Fruit fly (Drosophila melanogaster) whole organism, wandering third instar larva: Measurements from ENCODE around the gene Nmd3.
A peak's percentile ranks its signal among the peaks of the same experiment; 100 is the strongest.

Source experiments
- Abd-B ChIP-seq: fragments of >200 bp; optimal IDR thresholded peaks from 2 replicates; lab custom pipeline; 2017; ENCODE audit warnings: missing biosample characterization, missing genetic modification characterization
- CG32264 ChIP-seq: fragments of 200-800 bp; sonication (Bioruptor generic); optimal IDR thresholded peaks from 2 replicates; lab custom pipeline; 2016; ENCODE audit warnings: missing biosample characterization, missing genetic modification characterization
- CG9705 ChIP-seq: fragments of 200-800 bp; sonication (Bioruptor generic); optimal IDR thresholded peaks from 2 replicates; lab custom pipeline; 2018; ENCODE audit warnings: missing biosample characterization, mild to moderate bottlenecking, missing genetic modification characterization
- CrebA ChIP-seq: fragments of 200-800 bp; sonication (Bioruptor generic); optimal IDR thresholded peaks from 2 replicates; lab custom pipeline; 2016; ENCODE audit warnings: missing biosample characterization, mild to moderate bottlenecking, missing genetic modification characterization, borderline replicate concordance
- Dfd ChIP-seq: fragments of >200 bp; optimal IDR thresholded peaks from 2 replicates; lab custom pipeline; 2017; ENCODE audit warnings: missing biosample characterization, missing genetic modification characterization
- Dif ChIP-seq: fragments of 200-275, 200-300 bp; sonication (Bioruptor generic); optimal IDR thresholded peaks from 2 replicates; lab custom pipeline; 2018; ENCODE audit warnings: missing biosample characterization, missing genetic modification characterization; ENCODE audit not compliant: partially characterized antibody
- HLH106 ChIP-seq: fragments of 200-800 bp; optimal IDR thresholded peaks from 3 replicates; lab custom pipeline; 2019; ENCODE audit warnings: missing biosample characterization, mild to moderate bottlenecking, missing genetic modification characterization, moderate library complexity
- Hnf4 ChIP-seq: fragments of 200-800 bp; sonication (Bioruptor generic); optimal IDR thresholded peaks from 2 replicates; lab custom pipeline; 2016; ENCODE audit warnings: missing biosample characterization, mild to moderate bottlenecking, missing genetic modification characterization
- Hr78 ChIP-seq: fragments of >200 bp; optimal IDR thresholded peaks from 2 replicates; lab custom pipeline; 2017; ENCODE audit warnings: missing biosample characterization, missing genetic modification characterization
- Hr83 ChIP-seq: fragments of 200-300 bp; sonication (Bioruptor generic); optimal IDR thresholded peaks from 2 replicates; lab custom pipeline; 2016; ENCODE audit warnings: missing biosample characterization, mild to moderate bottlenecking, missing genetic modification characterization, moderate library complexity; ENCODE audit not compliant: poor library complexity, severe bottlenecking
- Jra ChIP-seq: sonication (Bioruptor generic); optimal IDR thresholded peaks from 2 replicates; lab custom pipeline; 2016; ENCODE audit warnings: missing biosample characterization, missing genetic modification characterization
- Mio ChIP-seq: sonication (Bioruptor generic); optimal IDR thresholded peaks from 2 replicates; lab custom pipeline; 2016; ENCODE audit warnings: missing biosample characterization, missing genetic modification characterization
- Myc ChIP-seq: fragments of >200 bp; optimal IDR thresholded peaks from 2 replicates; lab custom pipeline; 2017
- N ChIP-seq: fragments of >200 bp; optimal IDR thresholded peaks from 2 replicates; lab custom pipeline; 2018; ENCODE audit warnings: missing biosample characterization, missing external identifiers, missing genetic modification characterization
- OdsH ChIP-seq: fragments of 200-800 bp; sonication (Bioruptor generic); optimal IDR thresholded peaks from 2 replicates; lab custom pipeline; 2016; ENCODE audit warnings: missing biosample characterization, mild to moderate bottlenecking, missing genetic modification characterization
- Rel ChIP-seq, 2 experiments: fragments of 200-800 bp; sonication (Bioruptor generic) in 1 of 2; optimal IDR thresholded peaks; 2 replicates in 1 of 2; 3 replicates in 1 of 2; lab custom pipeline; 2016 to 2019; ENCODE audit warnings: mild to moderate bottlenecking in 2 of 2, missing biosample characterization in 2 of 2, missing genetic modification characterization in 2 of 2, moderate library complexity in 1 of 2
- Sp1 ChIP-seq: fragments of 200-800 bp; sonication (Bioruptor generic); optimal IDR thresholded peaks from 3 replicates; lab custom pipeline; 2019; ENCODE audit warnings: missing biosample characterization, mild to moderate bottlenecking, missing genetic modification characterization, moderate library complexity
- Vsx2 ChIP-seq: fragments of 200-300, 225-300 bp; sonication (Bioruptor generic); optimal IDR thresholded peaks from 2 replicates; lab custom pipeline; 2018; ENCODE audit warnings: missing biosample characterization, missing genetic modification characterization; ENCODE audit not compliant: partially characterized antibody
- br ChIP-seq: fragments of 200-800 bp; sonication (Bioruptor generic); optimal IDR thresholded peaks from 2 replicates; lab custom pipeline; 2016; ENCODE audit warnings: missing biosample characterization, missing genetic modification characterization
- brk ChIP-seq: fragments of 200-800 bp; sonication (Bioruptor generic); optimal IDR thresholded peaks from 2 replicates; lab custom pipeline; 2016; ENCODE audit warnings: missing biosample characterization, mild to moderate bottlenecking, missing genetic modification characterization
- dl ChIP-seq, 2 experiments: fragments of 175-275, 200-275 bp in 1 of 2; fragments of 200-275 bp in 1 of 2; sonication (Bioruptor generic); optimal IDR thresholded peaks; lab custom pipeline; 2018; ENCODE audit warnings: mild to moderate bottlenecking in 2 of 2, missing biosample characterization in 2 of 2, missing genetic modification characterization in 2 of 2, moderate library complexity in 2 of 2; ENCODE audit not compliant: partially characterized antibody in 2 of 2, insufficient read depth in 1 of 2
- dmrt93B ChIP-seq: fragments of 200-800 bp; sonication (Bioruptor generic); optimal IDR thresholded peaks from 2 replicates; lab custom pipeline; 2018; ENCODE audit warnings: missing biosample characterization, mild to moderate bottlenecking, missing genetic modification characterization
- dsf ChIP-seq: sonication (Bioruptor generic); optimal IDR thresholded peaks from 2 replicates; lab custom pipeline; 2016; ENCODE audit warnings: missing biosample characterization, missing genetic modification characterization, borderline replicate concordance
- ey ChIP-seq: fragments of 200-800 bp; sonication (Bioruptor generic); optimal IDR thresholded peaks from 2 replicates; lab custom pipeline; 2016; ENCODE audit warnings: missing biosample characterization, missing genetic modification characterization
- foxo ChIP-seq, 2 experiments: fragments of 200-800 bp; sonication (Bioruptor generic); optimal IDR thresholded peaks; 2 replicates in 1 of 2; 3 replicates in 1 of 2; lab custom pipeline; 2016 to 2017; ENCODE audit warnings: missing biosample characterization in 2 of 2, missing genetic modification characterization in 2 of 2
- fru ChIP-seq: fragments of 200-800 bp; sonication (Bioruptor generic); optimal IDR thresholded peaks from 3 replicates; lab custom pipeline; 2016; ENCODE audit warnings: missing biosample characterization, mild to moderate bottlenecking, missing genetic modification characterization
- h ChIP-seq: fragments of 200-800 bp; sonication (Bioruptor generic); optimal IDR thresholded peaks from 3 replicates; lab custom pipeline; 2016; ENCODE audit warnings: missing biosample characterization, mild to moderate bottlenecking, missing genetic modification characterization
- pan ChIP-seq: fragments of >200 bp; optimal IDR thresholded peaks from 2 replicates; lab custom pipeline; 2017
- psq ChIP-seq: fragments of 200-800 bp; sonication (Bioruptor generic); optimal IDR thresholded peaks from 3 replicates; lab custom pipeline; 2017; ENCODE audit warnings: missing biosample characterization, mild to moderate bottlenecking, missing genetic modification characterization, moderate library complexity
- rgr ChIP-seq: fragments of 200-800 bp; sonication (Bioruptor generic); optimal IDR thresholded peaks from 3 replicates; lab custom pipeline; 2016; ENCODE audit warnings: missing biosample characterization, mild to moderate bottlenecking, missing genetic modification characterization
- sage ChIP-seq: fragments of 200-800 bp; sonication (Bioruptor generic); optimal IDR thresholded peaks from 2 replicates; lab custom pipeline; 2016; ENCODE audit warnings: missing biosample characterization, mild to moderate bottlenecking, missing genetic modification characterization
- tai ChIP-seq: sonication (Bioruptor generic); optimal IDR thresholded peaks from 2 replicates; lab custom pipeline; 2016; ENCODE audit warnings: missing biosample characterization, missing genetic modification characterization
- usp ChIP-seq: fragments of >200 bp; optimal IDR thresholded peaks from 2 replicates; lab custom pipeline; 2017; ENCODE audit warnings: missing biosample characterization, missing genetic modification characterization
- woc ChIP-seq: sonication (Bioruptor generic); optimal IDR thresholded peaks from 2 replicates; lab custom pipeline; 2016; ENCODE audit warnings: missing biosample characterization, mild to moderate bottlenecking, missing genetic modification characterization

The Nmd3 gene

DNA sequence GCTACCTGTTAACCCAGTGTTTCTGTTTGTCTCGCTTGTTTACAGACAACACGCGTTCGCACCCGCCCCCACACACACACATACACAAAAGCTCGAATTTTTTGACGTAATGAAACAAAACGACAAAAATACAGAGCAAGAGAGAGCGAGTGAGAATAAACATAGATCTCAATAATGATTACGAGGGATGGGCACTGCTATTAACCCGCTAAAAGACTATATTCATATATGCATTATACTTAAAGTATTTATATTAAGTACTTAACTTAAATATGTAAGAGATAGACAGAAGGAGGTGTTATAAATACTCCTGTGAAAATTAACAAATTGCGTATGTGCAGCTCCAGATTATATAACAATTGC, 42.6 kb downstream of the Nmd3 start (continued):
- peak; percentile 44 for TF ChIP-seq fru (GFP tag; lab: Kevin White, UChicago)
- peak; percentile 3 for TF ChIP-seq CG9705 (GFP tag; lab: Kevin White, UChicago)
- peak; percentile 31 for TF ChIP-seq woc (GFP tag; lab: Kevin White, UChicago)
- TF ChIP-seq, all 38 proteins: peak for 21

DNA sequence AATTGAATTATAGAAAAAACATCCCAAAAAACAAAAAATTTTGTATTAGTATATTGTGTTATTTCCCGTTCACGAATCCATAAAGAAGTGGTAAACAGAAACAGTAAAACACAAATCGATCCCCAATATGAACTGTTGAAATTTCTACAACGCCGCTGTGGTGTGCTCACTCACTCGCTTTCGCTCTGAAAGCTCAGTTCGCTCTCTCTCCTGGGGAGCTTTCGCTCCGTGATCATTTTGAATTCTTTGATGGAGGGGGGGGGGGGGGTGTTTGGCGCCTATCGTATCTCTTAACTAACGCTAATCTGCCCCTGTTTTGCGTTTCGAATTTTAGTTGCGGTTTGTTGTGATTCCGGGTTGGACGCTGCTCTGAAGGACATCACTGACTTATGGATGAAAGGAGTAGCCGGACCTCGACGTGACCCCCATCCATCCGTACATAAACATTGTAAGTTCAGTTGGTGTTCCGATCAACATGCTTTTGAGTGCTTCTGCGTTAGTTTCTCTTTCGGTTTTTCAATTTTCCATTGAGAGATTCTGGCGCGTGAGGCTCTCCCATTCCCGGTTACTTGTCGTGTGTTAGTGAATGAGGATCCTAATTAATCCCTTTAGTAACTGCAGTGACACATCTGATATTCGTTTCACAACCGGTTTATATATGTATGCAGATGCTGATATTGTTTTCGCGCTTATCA, 43.2 kb downstream of the Nmd3 start, which contains the start of gene D2hgdh:
D2hgdh (plus strand) TSS at position 331 of the 695 bp plus-strand sequence.
- peak; percentile 46 for TF ChIP-seq OdsH (GFP tag; lab: Kevin White, UChicago)
- peak; percentile 25 for TF ChIP-seq ey (GFP tag; lab: Kevin White, UChicago)
- TF ChIP-seq Hnf4 (GFP tag; lab: Kevin White, UChicago): peak; percentile 41
- TF ChIP-seq Rel (GFP tag; optimal IDR thresholded peaks at IDR 0.05; lab: Kevin White, UChicago): no peak
- peak; percentile 35 for TF ChIP-seq Rel (tag; optimal IDR thresholded peaks at IDR 0.05; lab: Kevin White, UChicago)
- peak; percentile 56 for TF ChIP-seq rgr (GFP tag; lab: Kevin White, UChicago)
- peak; percentile 44 for TF ChIP-seq Dif
- peak; percentile 23 for TF ChIP-seq h (GFP tag; lab: Kevin White, UChicago)
- TF ChIP-seq foxo (GFP tag; optimal IDR thresholded peaks at IDR 0.05; lab: Kevin White, UChicago): peak in 1 of 2 experiments; percentile 47
- peak; percentile 50 for TF ChIP-seq HLH106
- no peak for TF ChIP-seq Dfd (GFP tag; lab: Kevin White, UChicago)
- peak; percentile 23 for TF ChIP-seq brk (GFP tag; lab: Kevin White, UChicago)
- no peak for TF ChIP-seq Hr83 (GFP tag; lab: Kevin White, UChicago)
- no peak for TF ChIP-seq Myc
- no peak for TF ChIP-seq tai (GFP tag; lab: Kevin White, UChicago)

DNA sequence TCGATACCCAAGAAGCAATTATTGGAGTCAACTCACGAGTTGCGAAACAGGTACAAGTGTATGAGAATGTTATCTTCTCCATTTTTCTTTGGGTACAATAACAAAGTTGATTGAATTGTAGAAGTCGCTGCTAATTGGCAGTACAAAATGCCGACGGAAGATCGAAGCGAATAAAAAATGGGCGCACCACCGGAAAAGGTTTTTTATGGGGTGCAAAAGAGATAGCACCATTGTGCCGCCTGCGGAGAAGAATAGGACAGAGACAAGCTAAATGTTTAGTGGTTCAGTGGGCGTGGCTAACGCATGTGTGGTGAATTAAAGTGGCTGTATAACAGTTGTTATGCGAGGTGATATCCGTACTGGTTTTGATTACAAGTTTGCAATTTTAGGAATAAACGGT, 44.0 kb downstream of the Nmd3 start:
- TF ChIP-seq Hr83 (GFP tag; lab: Kevin White, UChicago): peak; percentile 44
- TF ChIP-seq br (GFP tag; lab: Kevin White, UChicago): peak; percentile 2
- TF ChIP-seq rgr (GFP tag; lab: Kevin White, UChicago): peak; percentile 12
- peak; percentile 25 for TF ChIP-seq Sp1 (GFP tag; lab: Kevin White, UChicago)
- no peak for TF ChIP-seq pan (lab: Kevin White, UChicago)
- TF ChIP-seq CG9705 (GFP tag; lab: Kevin White, UChicago): peak; percentile 28
- TF ChIP-seq h (GFP tag; lab: Kevin White, UChicago): no peak
- TF ChIP-seq Jra (GFP tag; lab: Kevin White, UChicago): no peak

DNA sequence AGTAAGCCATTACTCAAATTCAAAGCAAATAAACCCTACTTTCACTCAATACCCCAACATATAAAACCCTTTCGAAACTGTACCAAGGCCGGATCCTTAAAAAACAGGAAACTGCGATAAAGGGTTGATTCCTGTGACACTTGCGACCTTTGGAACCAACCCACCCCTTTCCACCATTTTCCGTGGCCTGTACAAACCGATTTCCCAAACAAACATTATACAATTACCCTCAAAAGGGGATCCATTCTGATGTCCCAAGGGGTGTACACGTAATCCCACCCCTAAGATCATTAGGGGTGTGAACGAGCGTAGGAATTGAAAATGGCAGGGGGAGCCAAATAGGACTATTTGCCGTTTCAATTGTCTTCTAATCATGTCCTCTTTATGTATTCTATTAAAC, 44.9 kb downstream of the Nmd3 start:
- TF ChIP-seq N (GFP tag; lab: Kevin White, UChicago) (no peak), sage (GFP tag; lab: Kevin White, UChicago) (no peak), h (GFP tag; lab: Kevin White, UChicago) (no peak), dsf (GFP tag; lab: Kevin White, UChicago) (no peak), CG32264 (GFP tag; lab: Kevin White, UChicago) (no peak), Rel (GFP tag; optimal IDR thresholded peaks at IDR 0.05; lab: Kevin White, UChicago) (no peak), Rel (tag; optimal IDR thresholded peaks at IDR 0.05; lab: Kevin White, UChicago) (no peak), Dif (no peak), dmrt93B (GFP tag; lab: Kevin White, UChicago) (no peak), pan (lab: Kevin White, UChicago) (no peak)

DNA sequence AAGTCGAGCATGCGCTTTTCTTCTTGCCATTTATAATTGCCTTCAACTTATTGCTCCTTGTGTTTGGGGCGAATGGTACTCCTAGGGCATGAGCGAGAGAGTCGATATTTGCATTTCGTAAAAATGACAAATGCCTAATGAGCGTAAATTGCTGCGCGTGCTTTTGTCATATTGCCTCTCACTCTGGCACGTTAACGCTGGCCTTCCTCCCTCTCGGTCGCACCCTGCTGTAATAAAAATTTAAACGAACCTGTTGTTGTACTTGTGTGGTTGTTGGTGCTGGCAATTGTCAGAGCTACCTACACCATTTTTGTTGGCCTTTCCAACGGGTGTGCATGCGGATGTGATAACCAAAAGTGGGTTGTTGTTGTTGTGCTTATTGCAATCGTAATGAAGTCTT, 46.1 kb downstream of the Nmd3 start:
- TF ChIP-seq fru (GFP tag; lab: Kevin White, UChicago) (no peak), HLH106 (no peak), Vsx2 (no peak), psq (GFP tag; lab: Kevin White, UChicago) (no peak), woc (GFP tag; lab: Kevin White, UChicago) (no peak), CrebA (GFP tag; lab: Kevin White, UChicago) (no peak), pan (lab: Kevin White, UChicago) (no peak), Dif (no peak), dl (GFP tag; optimal IDR thresholded peaks at IDR 0.05; lab: Kevin White, UChicago; ENCODE audit: insufficient read depth in 1 of 2, partially characterized antibody in 2 of 2) (no peak), Abd-B (no peak), br (GFP tag; lab: Kevin White, UChicago) (no peak), brk (GFP tag; lab: Kevin White, UChicago) (no peak), Mio (GFP tag; lab: Kevin White, UChicago) (no peak), usp (GFP tag; lab: Kevin White, UChicago) (no peak), Hr83 (GFP tag; lab: Kevin White, UChicago) (no peak), OdsH (GFP tag; lab: Kevin White, UChicago) (no peak), Hr78 (GFP tag; lab: Kevin White, UChicago) (no peak)
